Worm (Caenorhabditis elegans) whole organism, midembryonic: ENCODE data around the gene C30G12.1.

Experiments
- T22C8.4 ChIP-seq: fragments of 200-800 bp; sonication (Bioruptor generic); IDR thresholded peaks from 2 replicates; pipeline ENCODE4 v1.3.6; 2022; ENCODE audit warnings: missing genetic modification characterization, missing compliant biosample characterization
- cog-1 ChIP-seq: sonication (generic microtip); optimal IDR thresholded peaks from 2 replicates; lab custom pipeline; 2016; ENCODE audit warnings: missing genetic modification characterization, missing compliant biosample characterization
- flt-1 ChIP-seq: fragments of 200-800 bp; sonication (Bioruptor generic); IDR thresholded peaks from 2 replicates; pipeline ENCODE4 v1.3.6; 2022; ENCODE audit warnings: missing genetic modification characterization, missing compliant biosample characterization
- med-1 ChIP-seq: sonication (generic microtip); optimal IDR thresholded peaks from 2 replicates; lab custom pipeline; 2017; ENCODE audit warnings: missing genetic modification characterization, mild to moderate bottlenecking, missing compliant biosample characterization, antibody characterized with exemption, missing genetic modification reagents; ENCODE audit not compliant: insufficient read depth
- ref-1 ChIP-seq: fragments of 200-800 bp; sonication (Bioruptor generic); conservative IDR thresholded peaks from 2 replicates; pipeline ENCODE4 v1.3.6; 2022; ENCODE audit warnings: missing genetic modification reagents, missing genetic modification characterization, missing compliant biosample characterization

- TF ChIP-seq flt-1 (GFP tag; lab: Robert Waterston, UW) (no peak), T22C8.4 (no peak), cog-1 (tag; lab: Kevin White, UChicago) (no peak), ref-1 (no peak), med-1 (GFP tag; lab: Kevin White, UChicago) (no peak)
These were observed 44.5 kb downstream of the C30G12.1 start for ce11 chrII:7343668-7344067.
